Worm (Caenorhabditis elegans) whole organism, L4/young adult: ENCODE measurements around the gene Y52D5A.2.

Experiments
- W03F9.2 ChIP-seq: fragments of 150-350 bp; optimal IDR thresholded peaks from 2 replicates; lab custom pipeline; 2014; ENCODE audit warnings: missing biosample characterization, missing genetic modification characterization
- dao-5 ChIP-seq: sonication (generic microtip); optimal IDR thresholded peaks from 2 replicates; lab custom pipeline; 2016; ENCODE audit warnings: missing genotype, missing genetic modification characterization, moderate library complexity, missing compliant biosample characterization
- him-1 ChIP-seq: sonication (generic microtip); optimal IDR thresholded peaks from 2 replicates; lab custom pipeline; 2016; ENCODE audit warnings: missing genotype, missing genetic modification reagents, missing genetic modification characterization, missing compliant biosample characterization

DNA sequence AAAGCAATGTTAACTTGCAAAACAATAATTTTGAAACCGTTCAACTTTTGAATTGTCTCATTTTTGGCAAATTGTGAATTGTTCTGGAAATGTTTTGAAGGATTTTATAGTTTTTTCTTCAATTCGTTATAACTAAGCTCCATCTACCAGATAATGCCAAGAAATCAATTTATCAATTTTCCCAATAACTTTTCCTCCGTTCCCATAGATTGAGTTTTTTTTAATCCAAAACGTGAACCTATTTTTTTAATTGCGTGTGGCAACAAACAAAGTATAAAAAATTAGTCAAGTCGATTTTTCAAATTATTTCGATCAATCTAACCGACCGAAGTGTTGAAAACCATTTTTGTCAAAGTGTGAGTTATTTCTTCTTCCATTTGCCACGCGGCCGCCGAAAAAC, 11.6 kb downstream of the Y52D5A.2 start, which contains the start of gene Y4C6A.4:
- no peak for TF ChIP-seq dao-5 (tag; lab: Kevin White, UChicago)
- TF ChIP-seq him-1 (tag; lab: Kevin White, UChicago), result no peak
- no peak for TF ChIP-seq W03F9.2
